Worm (Caenorhabditis elegans) whole organism, mixed stage, embryonic: ENCODE data around the gene C16D9.4.

Source experiments
- M03D4.4 ChIP-seq: sonication (generic microtip); optimal IDR thresholded peaks from 2 replicates; lab custom pipeline; 2017; ENCODE audit warnings: mild to moderate bottlenecking, missing genetic modification characterization, missing compliant biosample characterization
- bed-3 ChIP-seq: fragments of 200-800 bp; sonication (Bioruptor generic); optimal IDR thresholded peaks from 3 replicates; lab custom pipeline; 2018; ENCODE audit warnings: mild to moderate bottlenecking, missing genetic modification characterization, moderate library complexity, missing compliant biosample characterization
- blmp-1 ChIP-seq: fragments of 150-350 bp; optimal IDR thresholded peaks from 2 replicates; lab custom pipeline; 2014; ENCODE audit warnings: missing biosample characterization, missing genetic modification characterization
- ceh-39 ChIP-seq: fragments of 150-350 bp; optimal IDR thresholded peaks from 2 replicates; lab custom pipeline; 2014; ENCODE audit warnings: missing biosample characterization, missing genetic modification characterization
- ceh-43 ChIP-seq: fragments of 200-800 bp; sonication (Bioruptor generic); optimal IDR thresholded peaks from 2 replicates; lab custom pipeline; 2018; ENCODE audit warnings: mild to moderate bottlenecking, missing genetic modification characterization, moderate library complexity, missing compliant biosample characterization
- ceh-83 ChIP-seq: fragments of 200-800 bp; sonication (Bioruptor generic); optimal IDR thresholded peaks from 2 replicates; lab custom pipeline; 2018; ENCODE audit warnings: mild to moderate bottlenecking, missing genetic modification characterization, missing compliant biosample characterization
- ces-1 ChIP-seq: fragments of 150-350 bp; optimal IDR thresholded peaks from 2 replicates; lab custom pipeline; 2014; ENCODE audit warnings: missing biosample characterization, missing genetic modification reagents, missing genetic modification characterization
- cnd-1 ChIP-seq: fragments of 200-800 bp; sonication (Bioruptor generic); optimal IDR thresholded peaks from 2 replicates; lab custom pipeline; 2018; ENCODE audit warnings: mild to moderate bottlenecking, missing genetic modification characterization, missing compliant biosample characterization
- drap-1 ChIP-seq: fragments of 200-800 bp; sonication (Bioruptor generic); optimal IDR thresholded peaks from 3 replicates; lab custom pipeline; 2018; ENCODE audit warnings: mild to moderate bottlenecking, missing genetic modification characterization, missing compliant biosample characterization
- elt-3 ChIP-seq: fragments of 150-350 bp; optimal IDR thresholded peaks from 2 replicates; lab custom pipeline; 2014; ENCODE audit warnings: missing biosample characterization, missing genetic modification characterization
- flh-1 ChIP-seq: fragments of 200-800 bp; sonication (Bioruptor generic); optimal IDR thresholded peaks from 2 replicates; lab custom pipeline; 2018; ENCODE audit warnings: mild to moderate bottlenecking, missing genetic modification characterization, moderate library complexity, missing compliant biosample characterization
- ham-2 ChIP-seq: fragments of 200-800 bp; sonication (Bioruptor generic); optimal IDR thresholded peaks from 2 replicates; lab custom pipeline; 2018; ENCODE audit warnings: mild to moderate bottlenecking, missing genetic modification characterization, missing compliant biosample characterization
- hlh-1 ChIP-seq: fragments of 150-350 bp; optimal IDR thresholded peaks from 2 replicates; lab custom pipeline; 2014; ENCODE audit warnings: missing biosample characterization, missing genetic modification reagents, missing genetic modification characterization
- lin-13 ChIP-seq: fragments of 150-350 bp; optimal IDR thresholded peaks from 2 replicates; lab custom pipeline; 2014; ENCODE audit warnings: missing biosample characterization, missing genetic modification characterization
- lin-32 ChIP-seq: fragments of 200-800 bp; sonication (Bioruptor generic); optimal IDR thresholded peaks from 2 replicates; lab custom pipeline; 2018; ENCODE audit warnings: mild to moderate bottlenecking, missing genetic modification characterization, missing compliant biosample characterization
- lsy-2 ChIP-seq: fragments of 150-350 bp; optimal IDR thresholded peaks from 2 replicates; lab custom pipeline; 2014; ENCODE audit warnings: missing biosample characterization, missing genetic modification characterization
- mab-5 ChIP-seq: fragments of 150-350 bp; optimal IDR thresholded peaks from 2 replicates; lab custom pipeline; 2014; ENCODE audit warnings: missing biosample characterization, missing genetic modification characterization
- mep-1 ChIP-seq: fragments of 150-350 bp; optimal IDR thresholded peaks from 2 replicates; lab custom pipeline; 2017; ENCODE audit warnings: missing biosample characterization, missing genetic modification reagents, missing genetic modification characterization, inconsistent platforms
- mls-2 ChIP-seq: sonication (generic microtip); optimal IDR thresholded peaks from 2 replicates; lab custom pipeline; 2016; ENCODE audit warnings: mild to moderate bottlenecking, missing genetic modification characterization, moderate library complexity, missing compliant biosample characterization
- nhr-12 ChIP-seq: fragments of 150-350 bp; optimal IDR thresholded peaks from 2 replicates; lab custom pipeline; 2014; ENCODE audit warnings: missing biosample characterization, missing genetic modification characterization
- nhr-237 ChIP-seq: fragments of 150-350 bp; optimal IDR thresholded peaks from 2 replicates; lab custom pipeline; 2014; ENCODE audit warnings: missing biosample characterization, missing genetic modification characterization
- pha-4 ChIP-seq: fragments of 150-350 bp; optimal IDR thresholded peaks from 2 replicates; lab custom pipeline; 2018; ENCODE audit warnings: missing biosample characterization, missing genetic modification reagents, missing genetic modification characterization
- sem-2 ChIP-seq: fragments of 200-800 bp; sonication (Bioruptor generic); optimal IDR thresholded peaks from 2 replicates; lab custom pipeline; 2018; ENCODE audit warnings: mild to moderate bottlenecking, missing genetic modification characterization, missing compliant biosample characterization
- sptf-1 ChIP-seq: sonication (generic microtip); optimal IDR thresholded peaks from 2 replicates; lab custom pipeline; 2017; ENCODE audit warnings: mild to moderate bottlenecking, missing genetic modification characterization, moderate library complexity, missing compliant biosample characterization
- unc-120 ChIP-seq: sonication (generic microtip); optimal IDR thresholded peaks from 2 replicates; lab custom pipeline; 2017; ENCODE audit warnings: missing genetic modification characterization, missing compliant biosample characterization; ENCODE audit not compliant: poor library complexity, severe bottlenecking
- unc-39 ChIP-seq: fragments of 150-350 bp; optimal IDR thresholded peaks from 2 replicates; lab custom pipeline; 2014; ENCODE audit warnings: missing biosample characterization, missing genetic modification characterization
- zip-8 ChIP-seq: fragments of 150-350 bp; optimal IDR thresholded peaks from 2 replicates; lab custom pipeline; 2014; ENCODE audit warnings: missing biosample characterization, missing genetic modification characterization

The C16D9.4 gene

ce11 chrV:8242798-8243197 lies at the start of gene C16D9.4:
TSS of gene C16D9.4 (minus strand) at chrV:8242898.
- TF ChIP-seq elt-3 (tag; lab: Kevin White, UChicago) (no peak), ceh-39 (tag; lab: Kevin White, UChicago) (no peak), nhr-12 (tag; lab: Kevin White, UChicago) (no peak), mep-1 (no peak), lin-13 (tag; lab: Kevin White, UChicago) (no peak), pha-4 (tag; lab: Kevin White, UChicago) (no peak), bed-3 (GFP tag; lab: Kevin White, UChicago) (no peak), unc-120 (tag; lab: Kevin White, UChicago) (no peak), cnd-1 (no peak), zip-8 (no peak), unc-39 (no peak)

- TF ChIP-seq ceh-39 (tag; lab: Kevin White, UChicago) = no peak
- no peak for TF ChIP-seq nhr-12 (tag; lab: Kevin White, UChicago)
- TF ChIP-seq pha-4 (tag; lab: Kevin White, UChicago) = no peak
- TF ChIP-seq hlh-1 (tag; lab: Kevin White, UChicago) = no peak
- no peak for TF ChIP-seq mep-1
- no peak for TF ChIP-seq cnd-1
Measured at ce11 chrV:8291764-8292163, 49.1 kb upstream of the C16D9.4 start, which contains the start of gene srg-33. TSS of gene srg-33 (plus strand) at chrV:8292064.

ce11 chrV:8288125-8288806 lies 45.6 kb upstream of the C16D9.4 start:
- TF ChIP-seq mep-1 (no peak), elt-3 (tag; lab: Kevin White, UChicago) (no peak), M03D4.4 (no peak), ces-1 (GFP tag; lab: Kevin White, UChicago) (no peak), unc-120 (tag; lab: Kevin White, UChicago) (no peak), unc-39 (no peak), nhr-237 (no peak), blmp-1 (tag; lab: Kevin White, UChicago) (no peak), drap-1 (GFP tag; lab: Kevin White, UChicago) (no peak), pha-4 (tag; lab: Kevin White, UChicago) (no peak), flh-1 (no peak), mab-5 (tag; lab: Kevin White, UChicago) (no peak), lin-32 (GFP tag; lab: Kevin White, UChicago) (no peak), sem-2 (GFP tag; lab: Kevin White, UChicago) (no peak), lin-13 (tag; lab: Kevin White, UChicago) (no peak), ceh-83 (GFP tag; lab: Kevin White, UChicago) (no peak)

ce11 chrV:8285455-8285854 lies 42.8 kb upstream of the C16D9.4 start:
- TF ChIP-seq lsy-2 (tag; lab: Kevin White, UChicago) = no peak
- TF ChIP-seq lin-32 (GFP tag; lab: Kevin White, UChicago) = no peak
- no peak for TF ChIP-seq flh-1
- no peak for TF ChIP-seq zip-8

ce11 chrV:8284800-8285199 lies 42.1 kb upstream of the C16D9.4 start, which contains the start of gene slc-17.5:
TSS of gene slc-17.5 (minus strand) at chrV:8284900.
- TF ChIP-seq hlh-1 (tag; lab: Kevin White, UChicago) (no peak), lin-32 (GFP tag; lab: Kevin White, UChicago) (no peak), unc-120 (tag; lab: Kevin White, UChicago) (no peak), sptf-1 (tag; lab: Kevin White, UChicago) (no peak), drap-1 (GFP tag; lab: Kevin White, UChicago) (no peak), ham-2 (GFP tag; lab: Kevin White, UChicago) (no peak)

ce11 chrV:8282933-8283332 lies 40.2 kb upstream of the C16D9.4 start:
- TF ChIP-seq unc-39 = no peak
- no peak for TF ChIP-seq pha-4 (tag; lab: Kevin White, UChicago)
- no peak for TF ChIP-seq ceh-43 (GFP tag; lab: Kevin White, UChicago)
- no peak for TF ChIP-seq drap-1 (GFP tag; lab: Kevin White, UChicago)
- TF ChIP-seq lsy-2 (tag; lab: Kevin White, UChicago) = no peak
- TF ChIP-seq zip-8 = no peak
- no peak for TF ChIP-seq mls-2 (tag; lab: Kevin White, UChicago)
